Worm (Caenorhabditis elegans) whole organism, L1 larva: ENCODE data around the gene lem-4.

Experiments
- C04F5.9 ChIP-seq: sonication (generic microtip); optimal IDR thresholded peaks from 2 replicates; lab custom pipeline; 2016; ENCODE audit warnings: missing genetic modification characterization, missing compliant biosample characterization
- F16B12.6 ChIP-seq: fragments of 150-350 bp; optimal IDR thresholded peaks from 2 replicates; lab custom pipeline; 2014; ENCODE audit warnings: missing biosample characterization, missing genetic modification characterization
- aha-1 ChIP-seq: fragments of 150-350 bp; optimal IDR thresholded peaks from 2 replicates; lab custom pipeline; 2014; ENCODE audit warnings: missing biosample characterization, missing genetic modification characterization
- aly-2 ChIP-seq: fragments of 150-350 bp; optimal IDR thresholded peaks from 2 replicates; lab custom pipeline; 2014; ENCODE audit warnings: missing biosample characterization, missing genetic modification characterization
- ama-1 ChIP-seq: fragments of 150-350 bp; optimal IDR thresholded peaks from 2 replicates; lab custom pipeline; 2014
- blmp-1 ChIP-seq: fragments of 150-350 bp; optimal IDR thresholded peaks from 2 replicates; lab custom pipeline; 2014; ENCODE audit warnings: missing biosample characterization, missing genetic modification characterization
- ceh-63 ChIP-seq: fragments of 200-800 bp; sonication (Bioruptor generic); optimal IDR thresholded peaks from 2 replicates; lab custom pipeline; 2018; ENCODE audit warnings: mild to moderate bottlenecking, missing genetic modification characterization, missing compliant biosample characterization
- ceh-8 ChIP-seq: fragments of 200-800 bp; sonication (Bioruptor generic); optimal IDR thresholded peaks from 2 replicates; lab custom pipeline; 2018; ENCODE audit warnings: mild to moderate bottlenecking, missing genetic modification characterization, moderate library complexity, missing compliant biosample characterization
- ceh-82 ChIP-seq, 3 experiments: fragments of 150-350 bp in 1 of 3; sonication (generic microtip) in 2 of 3; optimal IDR thresholded peaks; 2 replicates each; lab custom pipeline; 2014 to 2017; ENCODE audit warnings: missing biosample characterization in 3 of 3, missing genetic modification characterization in 3 of 3
- ceh-88 ChIP-seq: fragments of 200-800 bp; sonication (Bioruptor generic); IDR thresholded peaks from 2 replicates; pipeline ENCODE4 v1.3.6; 2022; ENCODE audit warnings: missing genetic modification characterization, missing compliant biosample characterization
- ceh-90 ChIP-seq: sonication (generic microtip); optimal IDR thresholded peaks from 2 replicates; lab custom pipeline; 2016; ENCODE audit warnings: missing genetic modification characterization, missing compliant biosample characterization
- dpl-1 ChIP-seq, 3 experiments: fragments of 150-350 bp in 2 of 3; sonication (generic microtip) in 1 of 3; optimal IDR thresholded peaks; 2 replicates each; lab custom pipeline; 2014 to 2017; ENCODE audit warnings: missing biosample characterization in 3 of 3, missing genetic modification characterization in 3 of 3, missing genetic modification reagents in 3 of 3
- dsc-1 ChIP-seq: sonication (generic microtip); optimal IDR thresholded peaks from 2 replicates; lab custom pipeline; 2016; ENCODE audit warnings: mild to moderate bottlenecking, missing genetic modification characterization, missing compliant biosample characterization
- efl-1 ChIP-seq, 4 experiments: fragments of 150-350 bp; optimal IDR thresholded peaks in 3 of 4; peaks in 1 of 4; 1 replicate in 1 of 4; 2 replicates in 3 of 4; lab custom pipeline; 2014; ENCODE audit warnings: missing biosample characterization in 2 of 4, missing genetic modification characterization in 2 of 4, missing genetic modification reagents in 2 of 4
- egl-27 ChIP-seq, 2 experiments: fragments of 150-350 bp in 1 of 2; sonication (generic microtip); optimal IDR thresholded peaks; 3 replicates each; lab custom pipeline; 2017 to 2018; ENCODE audit warnings: missing biosample characterization in 2 of 2, missing genetic modification characterization in 2 of 2, missing genetic modification reagents in 2 of 2
- elt-3 ChIP-seq, 6 experiments: fragments of 150-350 bp in 1 of 6; sonication (generic microtip); optimal IDR thresholded peaks; 2 replicates each; lab custom pipeline; 2017 to 2018; ENCODE audit warnings: missing biosample characterization in 6 of 6, missing genetic modification characterization in 6 of 6, inconsistent platforms in 1 of 6
- fkh-4 ChIP-seq: sonication (generic microtip); optimal IDR thresholded peaks from 2 replicates; lab custom pipeline; 2016; ENCODE audit warnings: missing compliant biosample characterization, missing genetic modification characterization, borderline replicate concordance
- fkh-8 ChIP-seq: sonication (generic microtip); optimal IDR thresholded peaks from 2 replicates; lab custom pipeline; 2016; ENCODE audit warnings: mild to moderate bottlenecking, missing genetic modification characterization, missing compliant biosample characterization
- grh-1 ChIP-seq: fragments of 200-800 bp; sonication (Bioruptor generic); IDR thresholded peaks from 2 replicates; pipeline ENCODE4 v1.3.6; 2022; ENCODE audit warnings: missing genetic modification reagents, missing genetic modification characterization, missing compliant biosample characterization
- isw-1 ChIP-seq: fragments of 200-800 bp; sonication (Bioruptor generic); IDR thresholded peaks from 2 replicates; pipeline ENCODE4 v1.3.6; 2022; ENCODE audit warnings: missing genetic modification characterization, missing compliant biosample characterization
- lin-15B ChIP-seq: fragments of 150-350 bp; sonication (generic microtip); optimal IDR thresholded peaks from 3 replicates; lab custom pipeline; 2014; ENCODE audit warnings: missing biosample characterization, missing genetic modification characterization
- lin-35 ChIP-seq, 2 experiments: fragments of 150-350 bp; optimal IDR thresholded peaks; 2 replicates each; lab custom pipeline; 2014; ENCODE audit warnings: missing biosample characterization in 2 of 2, missing genetic modification characterization in 2 of 2, missing genetic modification reagents in 2 of 2
- lin-39 ChIP-seq: fragments of 150-350 bp; optimal IDR thresholded peaks from 2 replicates; lab custom pipeline; 2014; ENCODE audit warnings: missing biosample characterization, missing genetic modification reagents, missing genetic modification characterization
- lsy-2 ChIP-seq, 2 experiments: fragments of 150-350 bp; optimal IDR thresholded peaks; 2 replicates each; lab custom pipeline; 2014; ENCODE audit warnings: missing biosample characterization in 2 of 2, missing genetic modification characterization in 2 of 2
- mab-9 ChIP-seq: fragments of 200-800 bp; sonication (Bioruptor generic); IDR thresholded peaks from 2 replicates; pipeline ENCODE4 v1.3.6; 2022; ENCODE audit warnings: missing genetic modification reagents, missing genetic modification characterization, missing compliant biosample characterization
- mep-1 ChIP-seq: fragments of 150-350 bp; optimal IDR thresholded peaks from 2 replicates; lab custom pipeline; 2014; ENCODE audit warnings: missing biosample characterization, missing genetic modification characterization
- nhr-11 ChIP-seq: fragments of 150-350 bp; optimal IDR thresholded peaks from 2 replicates; lab custom pipeline; 2014; ENCODE audit warnings: missing biosample characterization, missing genetic modification characterization
- nhr-19 ChIP-seq: fragments of 200-800 bp; sonication (Bioruptor generic); conservative IDR thresholded peaks from 2 replicates; pipeline ENCODE4 v1.3.6; 2022; ENCODE audit warnings: missing genetic modification characterization, missing compliant biosample characterization
- nhr-20 ChIP-seq: sonication (generic microtip); optimal IDR thresholded peaks from 2 replicates; lab custom pipeline; 2016; ENCODE audit warnings: mild to moderate bottlenecking, missing genetic modification characterization, missing compliant biosample characterization
- nhr-47 ChIP-seq: sonication (generic microtip); optimal IDR thresholded peaks from 2 replicates; lab custom pipeline; 2016; ENCODE audit warnings: mild to moderate bottlenecking, missing genetic modification characterization, moderate library complexity, missing compliant biosample characterization
- nhr-71 ChIP-seq: sonication (generic microtip); optimal IDR thresholded peaks from 2 replicates; lab custom pipeline; 2016; ENCODE audit warnings: mild to moderate bottlenecking, missing genetic modification characterization, moderate library complexity, missing compliant biosample characterization
- nhr-77 ChIP-seq: fragments of 150-350 bp; optimal IDR thresholded peaks from 2 replicates; lab custom pipeline; 2014; ENCODE audit warnings: missing biosample characterization, missing genetic modification characterization
- nhr-90 ChIP-seq: sonication (generic microtip); optimal IDR thresholded peaks from 2 replicates; lab custom pipeline; 2016; ENCODE audit warnings: mild to moderate bottlenecking, missing genetic modification characterization, missing compliant biosample characterization; ENCODE audit not compliant: poor library complexity
- pag-3 ChIP-seq: sonication (generic microtip); optimal IDR thresholded peaks from 2 replicates; lab custom pipeline; 2017; ENCODE audit warnings: missing genetic modification characterization, mild to moderate bottlenecking, missing compliant biosample characterization, antibody characterized with exemption, borderline replicate concordance; ENCODE audit not compliant: insufficient read depth
- pax-3 ChIP-seq: fragments of 200-800 bp; sonication (Bioruptor generic); optimal IDR thresholded peaks from 2 replicates; lab custom pipeline; 2018; ENCODE audit warnings: mild to moderate bottlenecking, missing genetic modification characterization, moderate library complexity, missing compliant biosample characterization
- pqm-1 ChIP-seq: sonication (generic microtip); optimal IDR thresholded peaks from 3 replicates; lab custom pipeline; 2017; ENCODE audit warnings: missing biosample characterization, missing genetic modification characterization
- rnt-1 ChIP-seq: sonication (generic microtip); optimal IDR thresholded peaks from 2 replicates; lab custom pipeline; 2016; ENCODE audit warnings: mild to moderate bottlenecking, missing genetic modification characterization, moderate library complexity, missing compliant biosample characterization
- skn-1 ChIP-seq: fragments of 150-350 bp; optimal IDR thresholded peaks from 2 replicates; lab custom pipeline; 2014; ENCODE audit warnings: missing biosample characterization, missing genetic modification characterization
- sox-4 ChIP-seq: sonication (generic microtip); optimal IDR thresholded peaks from 2 replicates; lab custom pipeline; 2016; ENCODE audit warnings: missing genetic modification characterization, missing compliant biosample characterization
- sptf-1 ChIP-seq: fragments of 150-350 bp; optimal IDR thresholded peaks from 2 replicates; lab custom pipeline; 2014; ENCODE audit warnings: missing biosample characterization, missing genetic modification characterization
- tbx-2 ChIP-seq: sonication (generic microtip); optimal IDR thresholded peaks from 2 replicates; lab custom pipeline; 2016; ENCODE audit warnings: missing genetic modification characterization, missing compliant biosample characterization
- unc-86 ChIP-seq: sonication (generic microtip); optimal IDR thresholded peaks from 2 replicates; lab custom pipeline; 2016; ENCODE audit warnings: missing genetic modification characterization, missing compliant biosample characterization
- zag-1 ChIP-seq: fragments of 150-350 bp; optimal IDR thresholded peaks from 2 replicates; lab custom pipeline; 2014; ENCODE audit warnings: missing biosample characterization, missing genetic modification characterization
- zip-4 ChIP-seq: fragments of 200-800 bp; sonication (Bioruptor generic); optimal IDR thresholded peaks from 2 replicates; lab custom pipeline; 2018; ENCODE audit warnings: mild to moderate bottlenecking, missing genetic modification characterization, moderate library complexity, missing compliant biosample characterization
- ztf-11 ChIP-seq, 2 experiments: sonication (generic microtip); optimal IDR thresholded peaks; 2 replicates each; lab custom pipeline; 2016 to 2017; ENCODE audit warnings: missing genetic modification characterization in 2 of 2, missing biosample characterization in 1 of 2, missing compliant biosample characterization in 1 of 2

Gene lem-4

DNA sequence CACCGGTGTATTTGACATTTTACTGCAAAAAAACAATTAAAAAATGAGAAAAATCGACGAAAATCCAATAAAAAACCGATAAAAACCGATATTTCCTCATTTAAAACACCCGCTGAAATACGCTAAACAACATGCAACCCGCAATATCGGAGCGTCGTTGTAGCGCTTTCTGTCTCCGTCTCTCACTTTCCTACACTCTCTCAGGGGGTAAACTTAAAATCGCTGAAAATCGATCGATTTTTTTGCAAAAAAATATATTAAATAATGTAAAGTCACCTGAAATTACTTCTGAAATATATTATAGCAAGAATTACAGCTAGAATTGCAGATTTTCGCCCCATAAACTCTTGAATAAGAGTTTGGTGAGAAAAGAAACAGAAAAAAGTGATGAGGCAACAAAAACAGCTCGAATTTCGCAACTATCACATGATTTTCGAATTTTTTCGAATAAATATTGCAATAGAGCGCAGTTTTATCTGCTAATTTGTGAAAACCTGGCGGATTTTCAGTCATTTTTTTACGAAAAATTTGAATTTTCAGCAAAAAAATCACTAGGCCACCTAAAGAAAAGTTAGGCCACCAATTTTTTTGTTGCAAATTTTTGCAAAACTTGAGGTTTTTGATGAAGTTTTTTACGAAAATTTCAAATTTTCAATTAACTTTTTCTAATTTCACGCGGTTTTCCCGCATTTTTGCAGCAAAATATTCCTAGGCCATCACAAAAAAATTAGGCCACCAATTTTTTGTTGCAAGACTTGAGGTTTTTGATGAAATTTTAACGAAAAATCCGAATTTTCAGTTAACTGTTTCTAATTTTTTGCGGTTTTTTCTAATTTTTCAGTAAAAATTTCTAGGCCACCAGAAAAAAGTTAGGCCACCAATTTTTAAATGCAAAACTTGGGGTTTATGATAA is at the start of gene lem-4, which contains the start of gene Y55F3BR.11 (continued):
- TF ChIP-seq blmp-1 (tag; lab: Kevin White, UChicago), result peak; percentile 31
- peak; percentile 68 for TF ChIP-seq fkh-8 (tag; lab: Kevin White, UChicago)
- TF ChIP-seq pax-3 (tag; lab: Kevin White, UChicago), result peak; percentile 15
- peak; percentile 53 for TF ChIP-seq ama-1
- peak; percentile 71 for TF ChIP-seq rnt-1 (tag; lab: Kevin White, UChicago)
- peak; percentile 31 for TF ChIP-seq skn-1 (tag; lab: Kevin White, UChicago)
- peak; percentile 62 for TF ChIP-seq unc-86
- TF ChIP-seq nhr-71 (tag; lab: Kevin White, UChicago), result peak; percentile 8
- TF ChIP-seq lin-39 (tag; lab: Kevin White, UChicago), result peak; percentile 63
- peak; percentile 84 for TF ChIP-seq nhr-47 (tag; lab: Kevin White, UChicago)
- TF ChIP-seq isw-1 (GFP tag; lab: Robert Waterston, UW), result peak; percentile 62
- peak; percentile 75 for TF ChIP-seq nhr-19 (GFP tag; lab: Robert Waterston, UW)
- TF ChIP-seq efl-1 (optimal IDR thresholded peaks at IDR 0.05; lab: Kevin White, UChicago), result peak; percentile 79 to 96
- TF ChIP-seq efl-1 (GFP tag; optimal IDR thresholded peaks at IDR 0.05 in 1 of 2; lab: Kevin White, UChicago), result peak; percentile 96 to 99
- TF ChIP-seq dsc-1, result peak; percentile 69
- no peak for TF ChIP-seq pag-3 (tag; lab: Kevin White, UChicago)
- TF ChIP-seq grh-1, result peak; percentile 51
- TF ChIP-seq lsy-2 (tag; optimal IDR thresholded peaks at IDR 0.05; lab: Kevin White, UChicago), result peak; percentile 85
- no peak for TF ChIP-seq ceh-63 (GFP tag; lab: Kevin White, UChicago)
- TF ChIP-seq ceh-8 (GFP tag; lab: Kevin White, UChicago), result peak; percentile 44
- no peak for TF ChIP-seq sptf-1 (tag; lab: Kevin White, UChicago)
- TF ChIP-seq fkh-4, result peak; percentile 7
- TF ChIP-seq, all 84 proteins: peak for 51

DNA sequence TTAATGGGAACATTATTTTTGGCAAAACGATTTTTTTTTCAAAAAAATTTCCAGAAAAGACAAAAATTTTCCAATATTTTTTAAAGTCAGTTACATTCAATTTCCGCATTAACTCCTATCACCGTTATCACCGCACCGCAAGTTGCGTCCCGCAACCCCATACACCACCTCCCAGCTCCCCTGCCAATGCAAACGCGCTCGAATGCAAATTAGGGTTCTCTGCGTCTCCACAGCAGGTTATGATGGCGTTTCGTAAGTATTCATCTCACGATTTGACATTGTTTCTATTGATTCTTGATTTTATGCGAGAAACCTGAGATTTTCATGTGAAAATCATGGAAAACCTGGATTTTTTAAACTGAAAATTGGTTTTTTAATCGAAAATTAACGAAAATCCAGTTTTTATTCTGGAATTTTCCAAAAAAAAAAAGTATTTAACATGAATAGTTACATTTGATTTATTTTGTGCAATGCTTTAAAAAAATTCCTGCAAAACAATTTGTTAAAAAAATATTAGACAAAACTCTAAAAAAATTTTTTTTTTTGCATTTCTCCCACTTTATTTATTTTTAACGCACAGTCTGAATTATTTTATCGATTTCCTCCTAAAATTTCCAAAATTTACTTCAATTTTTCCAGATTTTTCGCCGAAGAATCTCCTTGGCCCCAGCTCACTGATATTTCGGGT is 30.3 kb upstream of the lem-4 start, which contains the start of gene mak-2:
Gene mak-2, plus strand, starts transcription at position 638 of the 688 bp plus-strand sequence.
- TF ChIP-seq lin-39 (tag; lab: Kevin White, UChicago), result no peak
- peak; percentile 29 for TF ChIP-seq ceh-8 (GFP tag; lab: Kevin White, UChicago)
- peak in 1 of 6 experiments; percentile 24 for TF ChIP-seq elt-3 (tag; optimal IDR thresholded peaks at IDR 0.05; lab: Kevin White, UChicago)
- TF ChIP-seq ceh-82 (tag; optimal IDR thresholded peaks at IDR 0.05; lab: Kevin White, UChicago), result peak; percentile 63 to 85 (median 66)
- TF ChIP-seq dsc-1, result peak; percentile 71
- peak; percentile 60 for TF ChIP-seq nhr-20 (tag; lab: Kevin White, UChicago)
- TF ChIP-seq ztf-11 (tag; optimal IDR thresholded peaks at IDR 0.05; lab: Kevin White, UChicago), result peak in 1 of 2 experiments; percentile 11
- TF ChIP-seq lin-15B (tag; lab: Kevin White, UChicago), result peak; percentile 89
- no peak for TF ChIP-seq sox-4
- TF ChIP-seq egl-27 (tag; optimal IDR thresholded peaks at IDR 0.05; lab: Kevin White, UChicago), result no peak
- peak; percentile 83 for TF ChIP-seq mep-1 (tag; lab: Kevin White, UChicago)
- TF ChIP-seq skn-1 (tag; lab: Kevin White, UChicago), result peak; percentile 79
- peak; percentile 25 for TF ChIP-seq nhr-90 (tag; lab: Kevin White, UChicago)
- no peak for TF ChIP-seq aly-2 (tag; lab: Kevin White, UChicago)
- TF ChIP-seq tbx-2 (tag; lab: Kevin White, UChicago), result peak; percentile 37
- peak; percentile 76 for TF ChIP-seq nhr-71 (tag; lab: Kevin White, UChicago)
- no peak for TF ChIP-seq ceh-90 (tag; lab: Kevin White, UChicago)
- peak; percentile 84 for TF ChIP-seq rnt-1 (tag; lab: Kevin White, UChicago)
- TF ChIP-seq aha-1, result no peak
- TF ChIP-seq pqm-1 (tag; lab: Kevin White, UChicago), result peak; percentile 59
- peak; percentile 25 for TF ChIP-seq unc-86
- TF ChIP-seq zag-1, result no peak
- peak; percentile 28 for TF ChIP-seq F16B12.6 (tag; lab: Kevin White, UChicago)
- TF ChIP-seq dpl-1 (GFP tag; optimal IDR thresholded peaks at IDR 0.05; lab: Kevin White, UChicago), result peak; percentile 69 to 83 (median 76)
- TF ChIP-seq lin-35 (GFP tag; optimal IDR thresholded peaks at IDR 0.05; lab: Kevin White, UChicago), result peak; percentile 84 to 90
- no peak for TF ChIP-seq nhr-11 (tag; lab: Kevin White, UChicago)
- TF ChIP-seq C04F5.9, result no peak
- TF ChIP-seq ceh-63 (GFP tag; lab: Kevin White, UChicago), result no peak
- TF ChIP-seq nhr-77 (tag; lab: Kevin White, UChicago), result peak; percentile 39
- TF ChIP-seq zip-4 (GFP tag; lab: Kevin White, UChicago), result no peak
- TF ChIP-seq ceh-88 (GFP tag; lab: Robert Waterston, UW), result no peak
- no peak for TF ChIP-seq mab-9 (GFP tag; lab: Robert Waterston, UW)
- TF ChIP-seq efl-1 (optimal IDR thresholded peaks at IDR 0.05; lab: Kevin White, UChicago), result peak; percentile 84 to 93
- peak; percentile 80 to 97 for TF ChIP-seq efl-1 (GFP tag; optimal IDR thresholded peaks at IDR 0.05 in 1 of 2; lab: Kevin White, UChicago)
